Worm (Caenorhabditis elegans): ENCODE data around the gene kbp-2.

kbp-2 gene

ce11 chrIII:4874671-4875070, 29.0 kb downstream of the kbp-2 start, which contains the start of gene C35D10.12:
C35D10.12 (minus strand) TSS chrIII:4874771.
- no peak for TF ChIP-seq flt-1 (GFP tag; IDR thresholded peaks at IDR 0.05)
- no peak for TF ChIP-seq sea-1 (GFP tag; conservative IDR thresholded peaks at IDR 0.05)
- TF ChIP-seq ceh-13 (GFP tag; optimal IDR thresholded peaks at IDR 0.05) = no peak
- TF ChIP-seq tra-4 (tag; optimal IDR thresholded peaks at IDR 0.05) = no peak
- TF ChIP-seq ets-7 (tag; optimal IDR thresholded peaks at IDR 0.05) = no peak
- TF ChIP-seq hnd-1 (tag; optimal IDR thresholded peaks at IDR 0.05) = no peak
- TF ChIP-seq ceh-36 (tag; optimal IDR thresholded peaks at IDR 0.05) = no peak
- no peak for TF ChIP-seq hmbx-1 (tag; optimal IDR thresholded peaks at IDR 0.05)
- no peak for TF ChIP-seq tbx-37 (GFP tag; conservative IDR thresholded peaks at IDR 0.05)
- no peak for TF ChIP-seq F13C5.2 (tag; optimal IDR thresholded peaks at IDR 0.05)
- TF ChIP-seq B0310.2 (tag; optimal IDR thresholded peaks at IDR 0.05) = no peak
- TF ChIP-seq pes-1 (GFP tag; IDR thresholded peaks at IDR 0.05) = no peak
- TF ChIP-seq aly-1 (tag; optimal IDR thresholded peaks at IDR 0.05) = no peak
- no peak for TF ChIP-seq hmg-4 (GFP tag; optimal IDR thresholded peaks at IDR 0.05)
- TF ChIP-seq ama-1 (optimal IDR thresholded peaks at IDR 0.05) = no peak

- TF ChIP-seq flt-1 (GFP tag; IDR thresholded peaks at IDR 0.05) (no peak), hmbx-1 (tag; optimal IDR thresholded peaks at IDR 0.05) (no peak), B0310.2 (tag; optimal IDR thresholded peaks at IDR 0.05) (no peak), tra-4 (tag; optimal IDR thresholded peaks at IDR 0.05) (no peak), hnd-1 (tag; optimal IDR thresholded peaks at IDR 0.05) (no peak), tbx-37 (GFP tag; conservative IDR thresholded peaks at IDR 0.05) (no peak), scrt-1 (GFP tag; IDR thresholded peaks at IDR 0.05) (no peak), ceh-13 (GFP tag; optimal IDR thresholded peaks at IDR 0.05) (no peak)
Measured at ce11 chrIII:4873395-4873794, 30.3 kb downstream of the kbp-2 start.

ce11 chrIII:4870478-4870877, 33.2 kb downstream of the kbp-2 start, which contains the start of gene gipc-1:
gipc-1 (plus strand) TSS chrIII:4870778.
- TF ChIP-seq aly-1 (tag; optimal IDR thresholded peaks at IDR 0.05) (no peak), tbx-37 (GFP tag; conservative IDR thresholded peaks at IDR 0.05) (no peak), ama-1 (optimal IDR thresholded peaks at IDR 0.05) (no peak), hnd-1 (tag; optimal IDR thresholded peaks at IDR 0.05) (no peak), scrt-1 (GFP tag; IDR thresholded peaks at IDR 0.05) (no peak), B0310.2 (tag; optimal IDR thresholded peaks at IDR 0.05) (no peak), hmbx-1 (tag; optimal IDR thresholded peaks at IDR 0.05) (no peak), pes-1 (GFP tag; IDR thresholded peaks at IDR 0.05) (no peak), F13C5.2 (tag; optimal IDR thresholded peaks at IDR 0.05) (no peak), tra-4 (tag; optimal IDR thresholded peaks at IDR 0.05) (no peak), hmg-4 (GFP tag; optimal IDR thresholded peaks at IDR 0.05) (no peak), sea-1 (GFP tag; conservative IDR thresholded peaks at IDR 0.05) (no peak), ets-7 (tag; optimal IDR thresholded peaks at IDR 0.05) (no peak), tbx-11 (GFP tag; IDR thresholded peaks at IDR 0.05) (no peak), flt-1 (GFP tag; IDR thresholded peaks at IDR 0.05) (no peak), ceh-13 (GFP tag; optimal IDR thresholded peaks at IDR 0.05) (no peak), ceh-36 (tag; optimal IDR thresholded peaks at IDR 0.05) (no peak)

- TF ChIP-seq hnd-1 (tag; optimal IDR thresholded peaks at IDR 0.05) = no peak
- TF ChIP-seq scrt-1 (GFP tag; IDR thresholded peaks at IDR 0.05) = no peak
- no peak for TF ChIP-seq ceh-36 (tag; optimal IDR thresholded peaks at IDR 0.05)
- TF ChIP-seq B0310.2 (tag; optimal IDR thresholded peaks at IDR 0.05) = no peak
- TF ChIP-seq flt-1 (GFP tag; IDR thresholded peaks at IDR 0.05) = no peak
- TF ChIP-seq pes-1 (GFP tag; IDR thresholded peaks at IDR 0.05) = no peak
- no peak for TF ChIP-seq ets-7 (tag; optimal IDR thresholded peaks at IDR 0.05)
- no peak for TF ChIP-seq tbx-37 (GFP tag; conservative IDR thresholded peaks at IDR 0.05)
- TF ChIP-seq ceh-13 (GFP tag; optimal IDR thresholded peaks at IDR 0.05) = no peak
- no peak for TF ChIP-seq hmbx-1 (tag; optimal IDR thresholded peaks at IDR 0.05)
- TF ChIP-seq F13C5.2 (tag; optimal IDR thresholded peaks at IDR 0.05) = no peak
- TF ChIP-seq hmg-4 (GFP tag; optimal IDR thresholded peaks at IDR 0.05) = no peak
- TF ChIP-seq aly-1 (tag; optimal IDR thresholded peaks at IDR 0.05) = no peak
- no peak for TF ChIP-seq tra-4 (tag; optimal IDR thresholded peaks at IDR 0.05)
Measured at ce11 chrIII:4868643-4869042, 35.0 kb downstream of the kbp-2 start, which contains the start of the genes msd-4 and C35D10.3. msd-4 (minus strand) TSS chrIII:4868743. C35D10.3 (plus strand) TSS chrIII:4868921.

- TF ChIP-seq ceh-36 (tag; optimal IDR thresholded peaks at IDR 0.05) (no peak), B0310.2 (tag; optimal IDR thresholded peaks at IDR 0.05) (no peak), tbx-37 (GFP tag; conservative IDR thresholded peaks at IDR 0.05) (no peak), tra-4 (tag; optimal IDR thresholded peaks at IDR 0.05) (no peak)
Measured at ce11 chrIII:4866762-4867161, 36.9 kb downstream of the kbp-2 start, which contains the start of gene C35D10.17. C35D10.17 (plus strand) TSS chrIII:4867062.

ce11 chrIII:4863127-4863526, 40.6 kb downstream of the kbp-2 start, which contains the start of gene coq-8:
coq-8 (plus strand) TSS chrIII:4863427.
- no peak for TF ChIP-seq ceh-13 (GFP tag; optimal IDR thresholded peaks at IDR 0.05)
- no peak for TF ChIP-seq ets-7 (tag; optimal IDR thresholded peaks at IDR 0.05)
- no peak for TF ChIP-seq F13C5.2 (tag; optimal IDR thresholded peaks at IDR 0.05)

ce11 chrIII:4861744-4862401, 41.8 kb downstream of the kbp-2 start, which contains the start of the genes C35D10.10 and C35D10.5:
C35D10.10 (minus strand) TSS chrIII:4861794.
C35D10.5 (plus strand) TSS chrIII:4862351.
- no peak for TF ChIP-seq tbx-11 (GFP tag; IDR thresholded peaks at IDR 0.05)
- no peak for TF ChIP-seq ets-7 (tag; optimal IDR thresholded peaks at IDR 0.05)
- TF ChIP-seq flt-1 (GFP tag; IDR thresholded peaks at IDR 0.05) = no peak
- no peak for TF ChIP-seq hmbx-1 (tag; optimal IDR thresholded peaks at IDR 0.05)
- TF ChIP-seq hmg-4 (GFP tag; optimal IDR thresholded peaks at IDR 0.05) = no peak
- TF ChIP-seq scrt-1 (GFP tag; IDR thresholded peaks at IDR 0.05) = no peak
- no peak for TF ChIP-seq sea-1 (GFP tag; conservative IDR thresholded peaks at IDR 0.05)

ce11 chrIII:4859039-4859438, 44.6 kb downstream of the kbp-2 start, which contains the start of gene C35D10.6:
C35D10.6 (plus strand) TSS chrIII:4859339.
- TF ChIP-seq ets-7 (tag; optimal IDR thresholded peaks at IDR 0.05) = no peak
- TF ChIP-seq hmbx-1 (tag; optimal IDR thresholded peaks at IDR 0.05) = no peak
- TF ChIP-seq ama-1 (optimal IDR thresholded peaks at IDR 0.05) = no peak
- TF ChIP-seq ceh-13 (GFP tag; optimal IDR thresholded peaks at IDR 0.05) = no peak
- no peak for TF ChIP-seq ceh-36 (tag; optimal IDR thresholded peaks at IDR 0.05)
- TF ChIP-seq tbx-11 (GFP tag; IDR thresholded peaks at IDR 0.05) = no peak
- no peak for TF ChIP-seq pes-1 (GFP tag; IDR thresholded peaks at IDR 0.05)
- no peak for TF ChIP-seq hnd-1 (tag; optimal IDR thresholded peaks at IDR 0.05)
- no peak for TF ChIP-seq tra-4 (tag; optimal IDR thresholded peaks at IDR 0.05)
- no peak for TF ChIP-seq scrt-1 (GFP tag; IDR thresholded peaks at IDR 0.05)
- no peak for TF ChIP-seq F13C5.2 (tag; optimal IDR thresholded peaks at IDR 0.05)
- no peak for TF ChIP-seq B0310.2 (tag; optimal IDR thresholded peaks at IDR 0.05)
- no peak for TF ChIP-seq aly-1 (tag; optimal IDR thresholded peaks at IDR 0.05)
- TF ChIP-seq sea-1 (GFP tag; conservative IDR thresholded peaks at IDR 0.05) = no peak
- no peak for TF ChIP-seq hmg-4 (GFP tag; optimal IDR thresholded peaks at IDR 0.05)

Data from whole organism, early embryonic.